Worm (Caenorhabditis elegans) whole organism, L4 larva: ENCODE data around the gene txdc-12.2.

Experiments
- F26F4.8 ChIP-seq: fragments of 200-800 bp; sonication (Bioruptor generic); conservative IDR thresholded peaks from 2 replicates; pipeline ENCODE4 v1.3.6; 2022; ENCODE audit warnings: missing genetic modification characterization, missing compliant biosample characterization
- ceh-28 ChIP-seq: fragments of 150-350 bp; optimal IDR thresholded peaks from 2 replicates; lab custom pipeline; 2014; ENCODE audit warnings: missing biosample characterization, missing genetic modification reagents, missing genetic modification characterization
- lin-13 ChIP-seq: fragments of 150-350 bp; optimal IDR thresholded peaks from 2 replicates; lab custom pipeline; 2014; ENCODE audit warnings: missing biosample characterization, missing genetic modification reagents, missing genetic modification characterization
- mxl-3 ChIP-seq: fragments of 200-800 bp; sonication (Bioruptor generic); optimal IDR thresholded peaks from 2 replicates; lab custom pipeline; 2018; ENCODE audit warnings: mild to moderate bottlenecking, missing genetic modification characterization, missing compliant biosample characterization
- nhr-28 ChIP-seq: fragments of 150-350 bp; optimal IDR thresholded peaks from 2 replicates; lab custom pipeline; 2014; ENCODE audit warnings: missing biosample characterization, missing genetic modification characterization
- nhr-77 ChIP-seq: fragments of 150-350 bp; optimal IDR thresholded peaks from 2 replicates; lab custom pipeline; 2014; ENCODE audit warnings: missing biosample characterization, missing genetic modification characterization
- pha-4 ChIP-seq, 2 experiments: fragments of 150-350 bp in 1 of 2; fragments of 200-800 bp in 1 of 2; sonication (Bioruptor generic) in 1 of 2; IDR thresholded peaks in 1 of 2; optimal IDR thresholded peaks in 1 of 2; 2 replicates each; pipeline versions ENCODE4 v1.3.6 to Lab custom; 2014 to 2022; ENCODE audit warnings: missing genetic modification characterization in 2 of 2, missing genetic modification reagents in 2 of 2, missing biosample characterization in 1 of 2, missing compliant biosample characterization in 1 of 2
- rbr-2 ChIP-seq: sonication (generic microtip); optimal IDR thresholded peaks from 2 replicates; lab custom pipeline; 2016; ENCODE audit warnings: missing genotype, missing genetic modification characterization, missing compliant biosample characterization
- spr-1 ChIP-seq: sonication (generic microtip); optimal IDR thresholded peaks from 2 replicates; lab custom pipeline; 2016; ENCODE audit warnings: mild to moderate bottlenecking, missing genetic modification characterization, missing compliant biosample characterization

- TF ChIP-seq lin-13 = no peak
- TF ChIP-seq spr-1 = no peak
- TF ChIP-seq nhr-28 = no peak
- TF ChIP-seq F26F4.8 (GFP tag; lab: Robert Waterston, UW) = no peak
- no peak for TF ChIP-seq nhr-77
- TF ChIP-seq rbr-2 (tag; lab: Kevin White, UChicago) = no peak
- no peak for TF ChIP-seq ceh-28 (tag; lab: Kevin White, UChicago)
- TF ChIP-seq mxl-3 (GFP tag; lab: Kevin White, UChicago) = no peak
- no peak for TF ChIP-seq pha-4 (GFP tag; IDR thresholded peaks at IDR 0.05; lab: Robert Waterston, UW)
- TF ChIP-seq pha-4 (tag; optimal IDR thresholded peaks at IDR 0.05; lab: Kevin White, UChicago) = no peak
These were observed 39.9 kb downstream of the txdc-12.2 start for ce11 chrX:2114171-2114570.
